Worm (Caenorhabditis elegans) whole organism, late embryonic: Measurements from ENCODE around the gene hal-3.

Source experiments
- K02D7.2 ChIP-seq: sonication (generic microtip); optimal IDR thresholded peaks from 2 replicates; lab custom pipeline; 2017; ENCODE audit warnings: mild to moderate bottlenecking, missing genetic modification characterization, missing compliant biosample characterization
- K09A11.1 ChIP-seq: sonication (generic microtip); optimal IDR thresholded peaks from 2 replicates; lab custom pipeline; 2017; ENCODE audit warnings: antibody characterized with exemption, mild to moderate bottlenecking, missing genetic modification characterization, missing compliant biosample characterization; ENCODE audit not compliant: insufficient read depth
- T23F11.4 ChIP-seq: fragments of 200-800 bp; sonication (Bioruptor generic); optimal IDR thresholded peaks from 2 replicates; lab custom pipeline; 2018; ENCODE audit warnings: mild to moderate bottlenecking, missing genetic modification characterization, missing compliant biosample characterization
- ahr-1 ChIP-seq: sonication (generic microtip); optimal IDR thresholded peaks from 2 replicates; lab custom pipeline; 2016; ENCODE audit warnings: missing genetic modification characterization, missing compliant biosample characterization
- ama-1 ChIP-seq: fragments of 150-350 bp; optimal IDR thresholded peaks from 2 replicates; lab custom pipeline; 2014
- ceh-2 ChIP-seq: sonication (generic microtip); optimal IDR thresholded peaks from 2 replicates; lab custom pipeline; 2016; ENCODE audit warnings: missing genotype, missing genetic modification characterization, missing compliant biosample characterization
- ceh-24 ChIP-seq: sonication (generic microtip); optimal IDR thresholded peaks from 2 replicates; lab custom pipeline; 2016; ENCODE audit warnings: mild to moderate bottlenecking, missing genetic modification characterization, missing compliant biosample characterization
- ceh-34 ChIP-seq: sonication (generic microtip); optimal IDR thresholded peaks from 2 replicates; lab custom pipeline; 2016; ENCODE audit warnings: mild to moderate bottlenecking, missing genetic modification characterization, missing compliant biosample characterization
- ceh-48 ChIP-seq: sonication (generic microtip); optimal IDR thresholded peaks from 2 replicates; lab custom pipeline; 2016; ENCODE audit warnings: missing genetic modification characterization, inconsistent platforms, missing compliant biosample characterization
- ceh-9 ChIP-seq: sonication (generic microtip); optimal IDR thresholded peaks from 2 replicates; lab custom pipeline; 2016; ENCODE audit warnings: mild to moderate bottlenecking, missing genetic modification characterization, inconsistent platforms, missing compliant biosample characterization
- dve-1 ChIP-seq: sonication (generic microtip); optimal IDR thresholded peaks from 2 replicates; lab custom pipeline; 2017; ENCODE audit warnings: antibody characterized with exemption, mild to moderate bottlenecking, missing genetic modification characterization, missing compliant biosample characterization
- elt-2 ChIP-seq: sonication (generic microtip); optimal IDR thresholded peaks from 2 replicates; lab custom pipeline; 2016; ENCODE audit warnings: missing genetic modification reagents, missing genetic modification characterization, missing compliant biosample characterization
- ets-4 ChIP-seq: sonication (generic microtip); optimal IDR thresholded peaks from 2 replicates; lab custom pipeline; 2016; ENCODE audit warnings: missing genetic modification characterization, missing compliant biosample characterization
- eyg-1 ChIP-seq: sonication (generic microtip); optimal IDR thresholded peaks from 2 replicates; lab custom pipeline; 2016; ENCODE audit warnings: missing genotype, missing genetic modification characterization, missing compliant biosample characterization
- fax-1 ChIP-seq: sonication (generic microtip); optimal IDR thresholded peaks from 2 replicates; lab custom pipeline; 2016; ENCODE audit warnings: missing genotype, missing genetic modification characterization, missing compliant biosample characterization
- fkh-6 ChIP-seq: sonication (generic microtip); optimal IDR thresholded peaks from 2 replicates; lab custom pipeline; 2016; ENCODE audit warnings: missing genetic modification characterization, missing compliant biosample characterization
- gmeb-2 ChIP-seq: sonication (generic microtip); optimal IDR thresholded peaks from 2 replicates; lab custom pipeline; 2016; ENCODE audit warnings: missing genetic modification characterization, inconsistent platforms, missing compliant biosample characterization
- hlh-13 ChIP-seq: fragments of 200-800 bp; sonication (Bioruptor generic); optimal IDR thresholded peaks from 2 replicates; lab custom pipeline; 2018; ENCODE audit warnings: mild to moderate bottlenecking, missing genetic modification characterization, missing compliant biosample characterization
- hlh-15 ChIP-seq: sonication (generic microtip); optimal IDR thresholded peaks from 2 replicates; lab custom pipeline; 2016; ENCODE audit warnings: missing genetic modification characterization, missing compliant biosample characterization
- hlh-30 ChIP-seq: sonication (generic microtip); optimal IDR thresholded peaks from 2 replicates; lab custom pipeline; 2017; ENCODE audit warnings: antibody characterized with exemption, missing genetic modification characterization, missing compliant biosample characterization; ENCODE audit not compliant: insufficient read depth
- hlh-6 ChIP-seq: sonication (generic microtip); optimal IDR thresholded peaks from 2 replicates; lab custom pipeline; 2016; ENCODE audit warnings: missing genotype, missing genetic modification characterization, missing compliant biosample characterization
- lim-6 ChIP-seq: sonication (generic microtip); optimal IDR thresholded peaks from 2 replicates; lab custom pipeline; 2016; ENCODE audit warnings: missing genetic modification characterization, missing compliant biosample characterization
- lin-11 ChIP-seq: fragments of 200-800 bp; sonication (Bioruptor generic); optimal IDR thresholded peaks from 2 replicates; lab custom pipeline; 2018; ENCODE audit warnings: mild to moderate bottlenecking, missing genetic modification characterization, missing compliant biosample characterization
- nhr-11 ChIP-seq: fragments of 150-350 bp; optimal IDR thresholded peaks from 2 replicates; lab custom pipeline; 2014; ENCODE audit warnings: missing biosample characterization, missing genetic modification characterization
- pha-2 ChIP-seq: sonication (generic microtip); optimal IDR thresholded peaks from 2 replicates; lab custom pipeline; 2017; ENCODE audit warnings: mild to moderate bottlenecking, missing genetic modification characterization, missing compliant biosample characterization
- pha-4 ChIP-seq: fragments of 150-350 bp; optimal IDR thresholded peaks from 2 replicates; lab custom pipeline; 2018; ENCODE audit warnings: missing biosample characterization, missing genetic modification reagents, missing genetic modification characterization
- pqm-1 ChIP-seq: sonication (generic microtip); optimal IDR thresholded peaks from 2 replicates; lab custom pipeline; 2016; ENCODE audit warnings: missing genetic modification characterization, missing compliant biosample characterization
- pros-1 ChIP-seq: fragments of 150-350 bp; optimal IDR thresholded peaks from 2 replicates; lab custom pipeline; 2014; ENCODE audit warnings: missing biosample characterization, missing genetic modification reagents, missing genetic modification characterization
- ref-2 ChIP-seq: sonication (generic microtip); optimal IDR thresholded peaks from 2 replicates; lab custom pipeline; 2016; ENCODE audit warnings: missing genetic modification characterization, missing compliant biosample characterization
- syd-9 ChIP-seq: sonication (generic microtip); optimal IDR thresholded peaks from 2 replicates; lab custom pipeline; 2016; ENCODE audit warnings: mild to moderate bottlenecking, missing genetic modification characterization, moderate library complexity, missing compliant biosample characterization
- tbx-2 ChIP-seq: sonication (generic microtip); optimal IDR thresholded peaks from 2 replicates; lab custom pipeline; 2016; ENCODE audit warnings: missing genetic modification characterization, missing compliant biosample characterization
- tbx-7 ChIP-seq: sonication (generic microtip); optimal IDR thresholded peaks from 2 replicates; lab custom pipeline; 2016; ENCODE audit warnings: missing genotype, missing genetic modification characterization, missing compliant biosample characterization
- unc-55 ChIP-seq: sonication (generic microtip); optimal IDR thresholded peaks from 2 replicates; lab custom pipeline; 2017; ENCODE audit warnings: missing biosample characterization, missing genetic modification reagents, missing genetic modification characterization
- unc-86 ChIP-seq: sonication (generic microtip); optimal IDR thresholded peaks from 2 replicates; lab custom pipeline; 2016; ENCODE audit warnings: missing genetic modification characterization, missing compliant biosample characterization
- ztf-16 ChIP-seq: sonication (generic microtip); optimal IDR thresholded peaks from 2 replicates; lab custom pipeline; 2017; ENCODE audit warnings: missing genetic modification characterization, missing compliant biosample characterization

Gene hal-3

DNA sequence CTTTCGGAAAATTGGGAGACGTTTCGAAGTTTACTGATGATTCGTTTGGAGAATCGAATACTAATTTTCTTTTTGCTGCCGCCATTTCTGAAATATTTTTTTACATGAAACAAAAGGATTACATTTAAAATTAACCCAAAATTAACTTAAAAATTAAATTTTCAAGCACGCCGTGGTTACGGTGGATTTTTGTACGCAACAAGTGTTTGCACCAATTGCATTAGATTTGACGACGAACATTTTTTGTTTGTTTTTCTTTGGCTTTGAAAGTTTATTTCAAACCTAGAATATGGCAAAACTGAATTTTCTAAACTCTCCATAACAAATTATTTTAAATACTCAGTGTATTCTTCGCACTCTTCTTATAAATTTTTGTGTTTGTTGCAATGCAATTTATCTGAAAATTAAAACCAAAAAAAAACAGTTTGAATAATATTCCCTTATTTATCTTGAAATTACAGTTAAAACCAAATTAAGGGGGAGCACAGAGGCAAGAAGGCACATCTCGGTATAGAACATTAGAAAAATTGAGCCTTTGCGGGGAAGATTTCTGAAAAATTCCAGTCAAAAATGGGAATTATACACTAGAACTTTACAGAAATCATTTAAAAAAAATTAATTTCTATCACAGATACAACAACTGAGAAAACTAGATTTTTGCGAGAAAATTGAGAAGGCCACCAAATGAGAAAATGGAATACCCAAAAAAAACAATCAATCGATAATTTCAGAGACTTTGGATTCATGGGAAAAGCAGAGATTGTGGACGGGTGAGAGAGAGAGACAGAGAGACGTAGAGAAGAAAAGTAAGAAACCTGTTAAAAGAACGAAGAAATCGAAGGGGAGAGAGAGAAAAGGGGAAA lies at the start of gene hal-3:
Gene hal-3, minus strand, starts transcription at position 87 of the 863 bp plus-strand sequence.
- no peak for TF ChIP-seq pros-1 (tag; lab: Kevin White, UChicago)
- no peak for TF ChIP-seq pha-2
- no peak for TF ChIP-seq T23F11.4 (GFP tag; lab: Kevin White, UChicago)
- TF ChIP-seq lin-11 (tag; lab: Kevin White, UChicago): no peak
- TF ChIP-seq ceh-48 (tag; lab: Kevin White, UChicago): no peak
- TF ChIP-seq fax-1 (tag; lab: Kevin White, UChicago): no peak
- no peak for TF ChIP-seq pqm-1 (tag; lab: Kevin White, UChicago)

DNA sequence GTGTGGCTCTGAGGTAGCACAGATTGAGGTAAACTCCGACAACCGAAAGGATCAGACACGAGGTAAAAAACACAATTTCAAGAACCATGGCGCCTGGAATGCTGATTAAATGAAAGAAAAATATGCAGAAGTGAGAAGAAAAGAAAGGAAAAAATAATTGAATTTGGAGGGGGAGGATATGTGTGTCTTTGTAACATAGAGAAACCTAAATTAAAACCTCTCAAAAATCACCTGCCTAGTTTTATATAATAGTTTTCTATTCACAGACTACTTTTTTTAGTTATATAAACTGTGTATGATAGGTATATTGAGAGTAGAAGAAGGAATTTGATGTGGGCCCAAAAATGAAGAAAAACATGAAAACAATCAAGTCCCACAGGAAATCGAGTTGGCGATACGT lies 48.7 kb upstream of the hal-3 start, which contains the start of gene ZK1320.5:
Gene ZK1320.5, minus strand, starts transcription at position 101 of the 400 bp plus-strand sequence.
- no peak for TF ChIP-seq fkh-6 (tag; lab: Kevin White, UChicago)
- TF ChIP-seq tbx-2 (tag; lab: Kevin White, UChicago): no peak
- TF ChIP-seq K09A11.1: no peak
- no peak for TF ChIP-seq T23F11.4 (GFP tag; lab: Kevin White, UChicago)
- no peak for TF ChIP-seq unc-86 (tag; lab: Kevin White, UChicago)
- no peak for TF ChIP-seq nhr-11 (tag; lab: Kevin White, UChicago)
- no peak for TF ChIP-seq hlh-15 (tag; lab: Kevin White, UChicago)
- TF ChIP-seq lim-6 (tag; lab: Kevin White, UChicago): no peak
- no peak for TF ChIP-seq syd-9 (tag; lab: Kevin White, UChicago)
- TF ChIP-seq hlh-6 (tag; lab: Kevin White, UChicago): no peak
- TF ChIP-seq, all 69 proteins: peak for 0

DNA sequence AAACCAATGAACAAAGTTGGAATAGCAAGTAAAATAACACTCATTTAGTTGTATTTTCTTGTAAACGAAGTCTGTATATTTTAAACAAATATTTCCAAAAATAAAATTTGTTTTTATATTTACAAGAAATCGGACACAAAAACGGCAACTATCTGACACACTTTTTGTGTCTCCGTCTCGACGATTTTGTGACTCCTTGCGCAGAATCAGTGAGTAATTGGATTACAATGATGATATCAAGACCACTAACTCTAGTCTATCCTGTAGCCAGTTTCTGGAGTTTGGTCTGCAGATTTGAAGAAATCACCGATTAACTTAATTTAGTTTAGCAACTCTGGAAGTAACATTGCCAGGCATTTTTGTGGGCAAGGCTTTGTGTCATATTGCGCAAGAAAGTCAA lies 45.9 kb upstream of the hal-3 start, which contains the start of gene cyp-13A10:
Gene cyp-13A10, minus strand, starts transcription at position 88 of the 400 bp plus-strand sequence.
- TF ChIP-seq tbx-7 (tag; lab: Kevin White, UChicago): no peak
- TF ChIP-seq hlh-13 (GFP tag; lab: Kevin White, UChicago): no peak
- TF ChIP-seq ref-2 (tag; lab: Kevin White, UChicago): no peak
- TF ChIP-seq ceh-9 (tag; lab: Kevin White, UChicago): no peak
- no peak for TF ChIP-seq hlh-30 (tag; lab: Kevin White, UChicago)
- no peak for TF ChIP-seq ets-4
- TF ChIP-seq pha-4 (tag; lab: Kevin White, UChicago): no peak
- TF ChIP-seq elt-2: no peak
- TF ChIP-seq K09A11.1: no peak
- no peak for TF ChIP-seq ahr-1 (tag; lab: Kevin White, UChicago)
- TF ChIP-seq eyg-1 (tag; lab: Kevin White, UChicago): no peak
- TF ChIP-seq K02D7.2 (tag; lab: Kevin White, UChicago): no peak
- no peak for TF ChIP-seq fkh-6 (tag; lab: Kevin White, UChicago)
- no peak for TF ChIP-seq ceh-2 (tag; lab: Kevin White, UChicago)
- TF ChIP-seq ama-1 (lab: Kevin White, UChicago): no peak

DNA sequence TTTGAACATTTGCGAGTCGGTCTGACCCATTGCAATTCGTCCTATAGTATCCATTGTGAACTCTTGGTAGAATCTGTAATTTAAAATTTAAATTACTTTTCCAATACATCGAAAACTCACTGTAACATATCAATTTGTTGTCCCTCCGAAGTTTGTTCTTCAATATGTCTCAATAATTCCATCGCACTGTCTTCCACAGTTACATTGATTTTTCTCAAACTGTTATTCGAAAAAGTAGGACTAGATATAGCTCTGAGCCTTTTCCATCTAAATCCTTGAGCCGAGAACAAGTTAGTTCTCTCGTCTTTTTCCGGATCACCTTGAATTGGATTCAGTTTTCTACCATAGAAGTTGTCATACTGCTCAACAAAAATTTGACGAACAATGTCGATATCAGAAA lies 45.2 kb upstream of the hal-3 start:
- no peak for TF ChIP-seq gmeb-2 (tag; lab: Kevin White, UChicago)
- TF ChIP-seq ztf-16 (tag; lab: Kevin White, UChicago): no peak
- TF ChIP-seq dve-1: no peak
- TF ChIP-seq ceh-24: no peak
- TF ChIP-seq ceh-34: no peak
- TF ChIP-seq unc-55 (GFP tag; lab: Kevin White, UChicago): no peak
- no peak for TF ChIP-seq fkh-6 (tag; lab: Kevin White, UChicago)
- TF ChIP-seq nhr-11 (tag; lab: Kevin White, UChicago): no peak
- no peak for TF ChIP-seq syd-9 (tag; lab: Kevin White, UChicago)
